Worm (Caenorhabditis elegans) whole organism, mixed stage, embryonic: ENCODE measurements around the gene T10D4.19.

Source experiments
- M03D4.4 ChIP-seq: sonication (generic microtip); optimal IDR thresholded peaks from 2 replicates; lab custom pipeline; 2017; ENCODE audit warnings: mild to moderate bottlenecking, missing genetic modification characterization, missing compliant biosample characterization
- bed-3 ChIP-seq: fragments of 200-800 bp; sonication (Bioruptor generic); optimal IDR thresholded peaks from 3 replicates; lab custom pipeline; 2018; ENCODE audit warnings: mild to moderate bottlenecking, missing genetic modification characterization, moderate library complexity, missing compliant biosample characterization
- blmp-1 ChIP-seq: fragments of 150-350 bp; optimal IDR thresholded peaks from 2 replicates; lab custom pipeline; 2014; ENCODE audit warnings: missing biosample characterization, missing genetic modification characterization
- ceh-39 ChIP-seq: fragments of 150-350 bp; optimal IDR thresholded peaks from 2 replicates; lab custom pipeline; 2014; ENCODE audit warnings: missing biosample characterization, missing genetic modification characterization
- ceh-43 ChIP-seq: fragments of 200-800 bp; sonication (Bioruptor generic); optimal IDR thresholded peaks from 2 replicates; lab custom pipeline; 2018; ENCODE audit warnings: mild to moderate bottlenecking, missing genetic modification characterization, moderate library complexity, missing compliant biosample characterization
- ceh-83 ChIP-seq: fragments of 200-800 bp; sonication (Bioruptor generic); optimal IDR thresholded peaks from 2 replicates; lab custom pipeline; 2018; ENCODE audit warnings: mild to moderate bottlenecking, missing genetic modification characterization, missing compliant biosample characterization
- ces-1 ChIP-seq: fragments of 150-350 bp; optimal IDR thresholded peaks from 2 replicates; lab custom pipeline; 2014; ENCODE audit warnings: missing biosample characterization, missing genetic modification reagents, missing genetic modification characterization
- cnd-1 ChIP-seq: fragments of 200-800 bp; sonication (Bioruptor generic); optimal IDR thresholded peaks from 2 replicates; lab custom pipeline; 2018; ENCODE audit warnings: mild to moderate bottlenecking, missing genetic modification characterization, missing compliant biosample characterization
- drap-1 ChIP-seq: fragments of 200-800 bp; sonication (Bioruptor generic); optimal IDR thresholded peaks from 3 replicates; lab custom pipeline; 2018; ENCODE audit warnings: mild to moderate bottlenecking, missing genetic modification characterization, missing compliant biosample characterization
- elt-1 ChIP-seq: sonication (generic microtip); optimal IDR thresholded peaks from 2 replicates; lab custom pipeline; 2017; ENCODE audit warnings: missing genetic modification characterization, mild to moderate bottlenecking, missing compliant biosample characterization, antibody characterized with exemption, moderate library complexity, borderline replicate concordance; ENCODE audit not compliant: insufficient read depth
- elt-3 ChIP-seq: fragments of 150-350 bp; optimal IDR thresholded peaks from 2 replicates; lab custom pipeline; 2014; ENCODE audit warnings: missing biosample characterization, missing genetic modification characterization
- flh-1 ChIP-seq: fragments of 200-800 bp; sonication (Bioruptor generic); optimal IDR thresholded peaks from 2 replicates; lab custom pipeline; 2018; ENCODE audit warnings: mild to moderate bottlenecking, missing genetic modification characterization, moderate library complexity, missing compliant biosample characterization
- ham-2 ChIP-seq: fragments of 200-800 bp; sonication (Bioruptor generic); optimal IDR thresholded peaks from 2 replicates; lab custom pipeline; 2018; ENCODE audit warnings: mild to moderate bottlenecking, missing genetic modification characterization, missing compliant biosample characterization
- hlh-1 ChIP-seq: fragments of 150-350 bp; optimal IDR thresholded peaks from 2 replicates; lab custom pipeline; 2014; ENCODE audit warnings: missing biosample characterization, missing genetic modification reagents, missing genetic modification characterization
- lin-13 ChIP-seq: fragments of 150-350 bp; optimal IDR thresholded peaks from 2 replicates; lab custom pipeline; 2014; ENCODE audit warnings: missing biosample characterization, missing genetic modification characterization
- lin-32 ChIP-seq: fragments of 200-800 bp; sonication (Bioruptor generic); optimal IDR thresholded peaks from 2 replicates; lab custom pipeline; 2018; ENCODE audit warnings: mild to moderate bottlenecking, missing genetic modification characterization, missing compliant biosample characterization
- lsy-2 ChIP-seq: fragments of 150-350 bp; optimal IDR thresholded peaks from 2 replicates; lab custom pipeline; 2014; ENCODE audit warnings: missing biosample characterization, missing genetic modification characterization
- mab-5 ChIP-seq: fragments of 150-350 bp; optimal IDR thresholded peaks from 2 replicates; lab custom pipeline; 2014; ENCODE audit warnings: missing biosample characterization, missing genetic modification characterization
- mls-2 ChIP-seq: sonication (generic microtip); optimal IDR thresholded peaks from 2 replicates; lab custom pipeline; 2016; ENCODE audit warnings: mild to moderate bottlenecking, missing genetic modification characterization, moderate library complexity, missing compliant biosample characterization
- nhr-12 ChIP-seq: fragments of 150-350 bp; optimal IDR thresholded peaks from 2 replicates; lab custom pipeline; 2014; ENCODE audit warnings: missing biosample characterization, missing genetic modification characterization
- nhr-2 ChIP-seq: fragments of 150-350 bp; optimal IDR thresholded peaks from 2 replicates; lab custom pipeline; 2014; ENCODE audit warnings: missing biosample characterization, missing genetic modification characterization
- nhr-237 ChIP-seq: fragments of 150-350 bp; optimal IDR thresholded peaks from 2 replicates; lab custom pipeline; 2014; ENCODE audit warnings: missing biosample characterization, missing genetic modification characterization
- nhr-28 ChIP-seq: fragments of 150-350 bp; optimal IDR thresholded peaks from 2 replicates; lab custom pipeline; 2014; ENCODE audit warnings: missing biosample characterization, missing genetic modification characterization
- nhr-76 ChIP-seq: sonication (generic microtip); optimal IDR thresholded peaks from 2 replicates; lab custom pipeline; 2017; ENCODE audit warnings: missing biosample characterization, missing genetic modification characterization
- pha-4 ChIP-seq: fragments of 150-350 bp; optimal IDR thresholded peaks from 2 replicates; lab custom pipeline; 2018; ENCODE audit warnings: missing biosample characterization, missing genetic modification reagents, missing genetic modification characterization
- sem-2 ChIP-seq: fragments of 200-800 bp; sonication (Bioruptor generic); optimal IDR thresholded peaks from 2 replicates; lab custom pipeline; 2018; ENCODE audit warnings: mild to moderate bottlenecking, missing genetic modification characterization, missing compliant biosample characterization
- snpc-4 ChIP-seq: fragments of 150-350 bp; optimal IDR thresholded peaks from 2 replicates; lab custom pipeline; 2014; ENCODE audit warnings: missing biosample characterization, missing genetic modification characterization
- sptf-1 ChIP-seq: sonication (generic microtip); optimal IDR thresholded peaks from 2 replicates; lab custom pipeline; 2017; ENCODE audit warnings: mild to moderate bottlenecking, missing genetic modification characterization, moderate library complexity, missing compliant biosample characterization
- tbx-8 ChIP-seq: fragments of 200-800 bp; sonication (Bioruptor generic); optimal IDR thresholded peaks from 2 replicates; lab custom pipeline; 2018; ENCODE audit warnings: mild to moderate bottlenecking, missing genetic modification characterization, moderate library complexity, missing compliant biosample characterization
- unc-120 ChIP-seq: sonication (generic microtip); optimal IDR thresholded peaks from 2 replicates; lab custom pipeline; 2017; ENCODE audit warnings: missing genetic modification characterization, missing compliant biosample characterization; ENCODE audit not compliant: poor library complexity, severe bottlenecking
- unc-39 ChIP-seq: fragments of 150-350 bp; optimal IDR thresholded peaks from 2 replicates; lab custom pipeline; 2014; ENCODE audit warnings: missing biosample characterization, missing genetic modification characterization
- unc-62 ChIP-seq: fragments of 150-350 bp; optimal IDR thresholded peaks from 2 replicates; lab custom pipeline; 2014; ENCODE audit warnings: missing biosample characterization, missing genetic modification reagents, missing genetic modification characterization
- zip-8 ChIP-seq: fragments of 150-350 bp; optimal IDR thresholded peaks from 2 replicates; lab custom pipeline; 2014; ENCODE audit warnings: missing biosample characterization, missing genetic modification characterization
- ztf-11 ChIP-seq: fragments of 150-350 bp; optimal IDR thresholded peaks from 2 replicates; lab custom pipeline; 2014; ENCODE audit warnings: missing biosample characterization, missing genetic modification characterization

The T10D4.19 gene

DNA sequence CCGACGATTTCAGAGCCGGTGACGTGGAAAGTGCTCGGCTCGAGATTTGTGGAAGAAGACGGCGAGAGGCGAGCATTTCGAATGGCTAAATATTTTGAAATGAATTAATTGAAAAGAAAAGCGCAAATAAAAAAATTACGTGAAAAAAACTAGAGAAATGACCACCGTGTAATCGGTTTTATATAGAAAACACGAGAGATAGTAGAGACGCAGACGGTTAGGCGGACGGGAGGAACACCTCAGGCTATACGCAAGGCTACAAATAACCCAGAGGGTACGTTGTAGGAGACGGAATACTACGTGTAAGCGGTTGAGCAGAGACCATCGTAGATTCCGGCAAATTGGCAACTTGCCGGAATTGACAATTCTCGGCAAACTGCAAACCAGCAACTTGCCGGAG, 40.6 kb upstream of the T10D4.19 start, which contains the start of gene Y25C1A.13:
TSS of gene Y25C1A.13 (minus strand) at position 101 of the 400 bp plus-strand sequence.
- no peak for TF ChIP-seq ces-1
- TF ChIP-seq ham-2 (GFP tag; lab: Kevin White, UChicago), result no peak
- no peak for TF ChIP-seq lsy-2 (tag; lab: Kevin White, UChicago)
- TF ChIP-seq nhr-2 (tag; lab: Kevin White, UChicago), result no peak
- TF ChIP-seq unc-39 (tag; lab: Kevin White, UChicago), result no peak
- no peak for TF ChIP-seq bed-3

DNA sequence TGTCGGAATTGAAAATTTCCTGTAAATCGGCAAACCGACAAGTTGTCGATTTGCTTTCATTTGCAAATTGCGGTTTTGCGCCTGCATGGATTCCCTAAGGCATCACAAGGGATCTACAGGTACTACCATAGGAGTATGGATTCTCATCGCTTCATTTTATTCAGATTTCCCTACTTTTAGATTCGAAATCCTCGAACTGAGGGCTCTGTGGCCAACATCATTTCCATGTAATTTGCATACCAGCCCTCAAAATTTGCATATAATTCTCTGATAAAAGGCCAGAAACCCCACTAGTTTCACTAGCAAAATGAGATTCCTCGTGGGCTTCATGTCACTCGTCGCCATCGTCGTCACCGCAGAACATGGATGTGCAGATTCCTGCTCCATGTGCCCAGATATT, 39.4 kb upstream of the T10D4.19 start, which contains the start of gene Y25C1A.2:
TSS of gene Y25C1A.2 (plus strand) at position 301 of the 400 bp plus-strand sequence.
- TF ChIP-seq unc-39 (tag; lab: Kevin White, UChicago), result no peak
- no peak for TF ChIP-seq ceh-43 (GFP tag; lab: Kevin White, UChicago)
- TF ChIP-seq, all 35 proteins: peak for 0

DNA sequence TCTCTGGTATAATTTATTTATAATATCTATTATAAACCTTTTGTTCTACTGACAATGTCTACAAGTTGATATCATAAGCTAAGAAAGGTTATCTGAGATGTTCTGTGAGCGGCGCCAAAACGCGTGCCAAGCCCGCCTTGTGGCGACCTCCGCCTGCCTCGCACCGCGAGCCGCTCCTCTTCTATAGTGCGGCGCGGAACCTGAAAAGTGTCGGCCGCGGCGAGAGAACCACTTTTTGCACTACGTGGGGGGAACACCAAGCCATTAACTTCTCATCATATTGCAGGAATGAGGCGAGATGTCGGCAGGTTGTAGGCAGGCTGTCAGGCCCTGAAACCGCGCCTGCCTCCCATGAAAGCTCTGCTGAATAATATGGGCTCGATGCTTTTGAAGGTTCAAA, 38.4 kb upstream of the T10D4.19 start:
- no peak for TF ChIP-seq M03D4.4 (tag; lab: Kevin White, UChicago)
- no peak for TF ChIP-seq lin-13 (tag; lab: Kevin White, UChicago)
- no peak for TF ChIP-seq nhr-237 (tag; lab: Kevin White, UChicago)
- no peak for TF ChIP-seq hlh-1 (tag; lab: Kevin White, UChicago)

DNA sequence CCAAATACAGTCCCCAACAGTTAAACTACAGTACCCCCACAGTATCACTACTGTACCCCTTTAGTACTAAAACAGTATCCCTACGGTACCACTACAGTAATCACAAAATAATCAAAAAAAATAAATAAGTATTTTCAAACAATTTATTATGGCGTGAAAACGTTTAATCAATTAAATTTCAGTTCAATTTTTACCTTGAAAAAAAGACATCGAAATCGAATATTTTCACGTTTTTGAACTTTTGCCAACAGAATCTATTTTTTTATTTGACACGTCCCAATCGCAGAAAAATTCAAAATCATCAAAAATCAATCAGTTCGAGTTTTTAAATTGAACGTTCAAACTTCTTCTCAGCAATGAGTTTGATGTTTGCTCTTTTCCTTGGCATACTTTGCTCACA, 37.8 kb upstream of the T10D4.19 start, which contains the start of gene clec-123:
TSS of gene clec-123 (plus strand) at position 301 of the 400 bp plus-strand sequence.
- TF ChIP-seq elt-3 (tag; lab: Kevin White, UChicago), result no peak
- TF ChIP-seq ceh-39, result no peak

DNA sequence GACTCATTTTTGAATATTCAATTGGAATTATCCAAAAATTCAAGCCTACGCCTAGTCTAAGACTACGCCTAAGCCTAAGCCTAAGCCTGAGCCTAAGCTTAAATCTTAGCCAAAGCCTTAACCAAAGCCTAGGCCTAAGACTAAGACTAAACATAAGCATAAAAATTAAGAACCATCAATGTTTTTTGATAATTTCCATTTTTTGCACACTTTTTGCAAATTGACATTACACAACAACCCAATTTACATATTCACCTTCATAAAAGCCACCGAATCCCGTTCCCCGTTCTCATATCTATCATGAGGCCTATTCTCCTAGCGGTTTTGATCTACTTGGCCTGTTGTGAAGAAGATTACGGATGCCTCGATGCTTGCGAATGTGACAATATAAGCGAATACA, 34.2 kb upstream of the T10D4.19 start, which contains the start of gene T10D4.7:
TSS of gene T10D4.7 (plus strand) at position 301 of the 400 bp plus-strand sequence.
- TF ChIP-seq nhr-237 (tag; lab: Kevin White, UChicago), result no peak
- TF ChIP-seq tbx-8, result no peak
- no peak for TF ChIP-seq blmp-1 (tag; lab: Kevin White, UChicago)
- TF ChIP-seq M03D4.4 (tag; lab: Kevin White, UChicago), result no peak
- TF ChIP-seq ham-2 (GFP tag; lab: Kevin White, UChicago), result no peak
- no peak for TF ChIP-seq unc-120 (tag; lab: Kevin White, UChicago)
- no peak for TF ChIP-seq sptf-1 (tag; lab: Kevin White, UChicago)
- TF ChIP-seq cnd-1 (tag; lab: Kevin White, UChicago), result no peak
- no peak for TF ChIP-seq flh-1 (GFP tag; lab: Kevin White, UChicago)
- TF ChIP-seq bed-3, result no peak
- no peak for TF ChIP-seq elt-1
- TF ChIP-seq mls-2 (tag; lab: Kevin White, UChicago), result no peak
- no peak for TF ChIP-seq snpc-4 (tag; lab: Kevin White, UChicago)
- TF ChIP-seq mab-5 (tag; lab: Kevin White, UChicago), result no peak
- no peak for TF ChIP-seq nhr-12 (tag; lab: Kevin White, UChicago)
- no peak for TF ChIP-seq ceh-83 (GFP tag; lab: Kevin White, UChicago)
- no peak for TF ChIP-seq nhr-2 (tag; lab: Kevin White, UChicago)
- no peak for TF ChIP-seq drap-1 (GFP tag; lab: Kevin White, UChicago)
- no peak for TF ChIP-seq elt-3 (tag; lab: Kevin White, UChicago)
- TF ChIP-seq hlh-1 (tag; lab: Kevin White, UChicago), result no peak
- TF ChIP-seq, all 35 proteins: peak for 0

DNA sequence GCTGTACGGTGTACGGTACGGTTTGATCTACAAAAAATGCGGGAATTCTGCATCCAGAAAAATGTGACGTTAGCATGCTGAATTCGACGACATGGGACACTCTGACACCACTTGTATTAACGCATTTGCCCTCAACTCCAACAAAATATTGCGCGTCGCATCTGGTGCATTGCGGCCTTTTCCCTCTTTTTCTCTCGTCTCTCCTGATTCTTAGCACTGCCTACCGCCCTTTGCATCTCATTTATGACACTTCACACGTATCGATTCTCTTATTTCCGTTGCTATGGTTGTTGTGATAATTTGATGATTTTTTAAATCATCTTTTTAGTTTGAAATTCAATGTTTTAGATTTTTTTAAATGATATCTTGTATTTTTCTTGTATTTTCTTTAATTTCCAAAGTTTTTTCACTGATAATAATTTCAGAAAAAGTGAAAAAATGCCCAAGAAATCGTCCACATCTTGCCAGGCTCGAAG, 32.8 kb upstream of the T10D4.19 start, which contains the start of gene T10D4.6:
TSS of gene T10D4.6 (plus strand) at position 426 of the 476 bp plus-strand sequence.
- TF ChIP-seq flh-1 (GFP tag; lab: Kevin White, UChicago), result no peak
- no peak for TF ChIP-seq nhr-76
- TF ChIP-seq bed-3, result no peak
- no peak for TF ChIP-seq ceh-43 (GFP tag; lab: Kevin White, UChicago)
- TF ChIP-seq lin-13 (tag; lab: Kevin White, UChicago), result peak; percentile 17
- no peak for TF ChIP-seq ces-1
- TF ChIP-seq ham-2 (GFP tag; lab: Kevin White, UChicago), result no peak
- peak; percentile 30 for TF ChIP-seq sptf-1 (tag; lab: Kevin White, UChicago)
- TF ChIP-seq nhr-12 (tag; lab: Kevin White, UChicago), result no peak
- TF ChIP-seq cnd-1 (tag; lab: Kevin White, UChicago), result no peak
- TF ChIP-seq nhr-28 (tag; lab: Kevin White, UChicago), result no peak
- no peak for TF ChIP-seq sem-2 (GFP tag; lab: Kevin White, UChicago)
- TF ChIP-seq mls-2 (tag; lab: Kevin White, UChicago), result no peak
- no peak for TF ChIP-seq nhr-2 (tag; lab: Kevin White, UChicago)
- no peak for TF ChIP-seq ceh-83 (GFP tag; lab: Kevin White, UChicago)
- no peak for TF ChIP-seq M03D4.4 (tag; lab: Kevin White, UChicago)
- TF ChIP-seq ztf-11, result no peak
- no peak for TF ChIP-seq lin-32 (GFP tag; lab: Kevin White, UChicago)
- no peak for TF ChIP-seq unc-120 (tag; lab: Kevin White, UChicago)
- TF ChIP-seq unc-39 (tag; lab: Kevin White, UChicago), result no peak
- TF ChIP-seq blmp-1 (tag; lab: Kevin White, UChicago), result no peak
- TF ChIP-seq nhr-237 (tag; lab: Kevin White, UChicago), result no peak
- peak; percentile 18 for TF ChIP-seq hlh-1 (tag; lab: Kevin White, UChicago)
- TF ChIP-seq zip-8 (tag; lab: Kevin White, UChicago), result no peak
- TF ChIP-seq lsy-2 (tag; lab: Kevin White, UChicago), result no peak
- no peak for TF ChIP-seq drap-1 (GFP tag; lab: Kevin White, UChicago)
- TF ChIP-seq mab-5 (tag; lab: Kevin White, UChicago), result no peak
- TF ChIP-seq pha-4 (tag; lab: Kevin White, UChicago), result peak; percentile 33
- no peak for TF ChIP-seq tbx-8
- no peak for TF ChIP-seq elt-3 (tag; lab: Kevin White, UChicago)
- peak; percentile 28 for TF ChIP-seq unc-62 (GFP tag; lab: Kevin White, UChicago)
- TF ChIP-seq elt-1, result no peak
- TF ChIP-seq ceh-39, result peak; percentile 9
